Worm (Caenorhabditis elegans): Measurements from ENCODE around the gene ZK354.2.

DNA sequence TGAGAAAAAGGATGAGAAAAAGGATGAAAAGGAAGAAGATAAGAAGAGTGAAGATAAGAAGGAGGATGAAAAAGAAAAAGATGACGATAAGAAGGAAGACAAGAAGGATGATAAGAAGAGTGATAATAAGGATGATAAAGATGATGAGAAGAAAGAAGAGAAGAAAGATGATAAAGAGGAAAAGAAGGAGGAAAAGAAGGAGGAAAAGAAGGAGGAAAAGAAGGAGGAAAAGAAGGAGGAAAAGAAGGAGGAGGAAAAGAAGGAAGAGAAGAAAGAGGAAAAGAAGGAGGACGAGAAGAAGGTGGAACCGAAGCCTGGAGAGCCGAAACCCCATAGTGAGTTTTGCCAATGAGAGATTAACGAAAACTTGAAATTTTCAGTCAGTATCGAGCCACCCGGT, 39.8 kb upstream of the ZK354.2 start:
- TF ChIP-seq F16B12.6 (tag; optimal IDR thresholded peaks at IDR 0.05), result no peak
- TF ChIP-seq unc-62 (GFP tag; optimal IDR thresholded peaks at IDR 0.05), result no peak
- no peak for TF ChIP-seq zip-4 (GFP tag; optimal IDR thresholded peaks at IDR 0.05)
- no peak for TF ChIP-seq ztf-4 (tag; optimal IDR thresholded peaks at IDR 0.05)
- no peak for TF ChIP-seq fos-1 (tag; optimal IDR thresholded peaks at IDR 0.05)
- no peak for TF ChIP-seq lin-39 (tag; optimal IDR thresholded peaks at IDR 0.05)
- no peak for TF ChIP-seq dpl-1 (GFP tag; optimal IDR thresholded peaks at IDR 0.05)
- TF ChIP-seq ama-1 (optimal IDR thresholded peaks at IDR 0.05), result no peak
- TF ChIP-seq lin-15B (tag; optimal IDR thresholded peaks at IDR 0.05), result no peak
